Worm (Caenorhabditis elegans) whole organism, L4/young adult: ENCODE results near the gene acr-23.

Experiments used
- dao-5 ChIP-seq: sonication (generic microtip); optimal IDR thresholded peaks from 2 replicates; lab custom pipeline; 2016; ENCODE audit warnings: missing genotype, missing genetic modification characterization, moderate library complexity, missing compliant biosample characterization
- him-1 ChIP-seq: sonication (generic microtip); optimal IDR thresholded peaks from 2 replicates; lab custom pipeline; 2016; ENCODE audit warnings: missing genotype, missing genetic modification reagents, missing genetic modification characterization, missing compliant biosample characterization

- no peak for TF ChIP-seq dao-5 (tag; lab: Kevin White, UChicago)
- no peak for TF ChIP-seq him-1
These were observed 39.1 kb upstream of the acr-23 start for ce11 chrV:3698497-3698896.
